Fruit fly (Drosophila melanogaster) whole organism, pupa: ENCODE results near the gene Ent2.

Source experiments
- CG10348 ChIP-seq: fragments of 200-800 bp; sonication (Bioruptor generic); IDR thresholded peaks from 2 replicates; pipeline ENCODE4 v1.3.6; 2022; ENCODE audit warnings: missing biosample characterization, missing genetic modification characterization
- CG12605 ChIP-seq: fragments of 200-800 bp; sonication (Bioruptor generic); IDR thresholded peaks from 2 replicates; pipeline ENCODE4 v1.3.6; 2022; ENCODE audit warnings: missing biosample characterization, missing genetic modification characterization
- CG13204 ChIP-seq: fragments of 200-800 bp; sonication (Bioruptor generic); optimal IDR thresholded peaks from 2 replicates; lab custom pipeline; 2018; ENCODE audit warnings: missing biosample characterization, mild to moderate bottlenecking, missing genetic modification characterization, moderate library complexity
- CG32121 ChIP-seq: fragments of 200-800 bp; sonication (Bioruptor generic); IDR thresholded peaks from 2 replicates; pipeline ENCODE4 v1.3.6; 2022; ENCODE audit warnings: missing biosample characterization, missing genetic modification characterization
- CG9948 ChIP-seq: fragments of 200-800 bp; sonication (Bioruptor generic); optimal IDR thresholded peaks from 2 replicates; lab custom pipeline; 2018; ENCODE audit warnings: missing biosample characterization, mild to moderate bottlenecking, missing genetic modification characterization, moderate library complexity
- D1 ChIP-seq: fragments of 200-800 bp; sonication (Bioruptor generic); optimal IDR thresholded peaks from 2 replicates; lab custom pipeline; 2018; ENCODE audit warnings: missing biosample characterization, mild to moderate bottlenecking, missing genetic modification characterization, moderate library complexity
- Ets98B ChIP-seq: fragments of 200-800 bp; sonication (Bioruptor generic); IDR thresholded peaks from 2 replicates; pipeline ENCODE4 v1.3.6; 2022; ENCODE audit warnings: missing biosample characterization, missing genetic modification characterization
- Pif1A ChIP-seq: fragments of 200-800 bp; sonication (Bioruptor generic); optimal IDR thresholded peaks from 3 replicates; lab custom pipeline; 2016; ENCODE audit warnings: missing biosample characterization, missing genetic modification characterization
- Snoo ChIP-seq: fragments of 200-800 bp; sonication (Bioruptor generic); optimal IDR thresholded peaks from 3 replicates; lab custom pipeline; 2017; ENCODE audit warnings: missing biosample characterization, mild to moderate bottlenecking, missing genetic modification characterization, inconsistent platforms
- fd96Ca ChIP-seq: fragments of 200-800 bp; sonication (Bioruptor generic); IDR thresholded peaks from 3 replicates; pipeline ENCODE4 v1.3.6; 2022; ENCODE audit warnings: missing biosample characterization, missing genetic modification characterization
- rn ChIP-seq: fragments of 200-800 bp; sonication (Bioruptor generic); IDR thresholded peaks from 2 replicates; pipeline ENCODE4 v1.3.6; 2022; ENCODE audit warnings: missing biosample characterization, missing genetic modification characterization

- no peak for TF ChIP-seq Ets98B (GFP tag; lab: Robert Waterston, UW)
- TF ChIP-seq Snoo (tag; lab: Kevin White, UChicago), result no peak
- no peak for TF ChIP-seq CG12605 (GFP tag; lab: Robert Waterston, UW)
- no peak for TF ChIP-seq D1 (tag; lab: Kevin White, UChicago)
- TF ChIP-seq CG32121 (GFP tag; lab: Robert Waterston, UW), result no peak
- TF ChIP-seq Pif1A, result no peak
- TF ChIP-seq rn (GFP tag; lab: Robert Waterston, UW), result no peak
- TF ChIP-seq CG10348 (GFP tag; lab: Robert Waterston, UW), result no peak
- no peak for TF ChIP-seq fd96Ca (GFP tag; lab: Robert Waterston, UW)
- no peak for TF ChIP-seq CG13204
- TF ChIP-seq CG9948 (tag; lab: Kevin White, UChicago), result no peak
Observed at dm6 chr2L:6531985-6532699, 30.0 kb upstream of the Ent2 start.
